Fruit fly (Drosophila melanogaster) whole organism, adult: ENCODE measurements around the gene Ugt35A1.
A peak's percentile ranks its signal among the peaks of the same experiment; 100 is the strongest.

Experiments used
- CG11617 ChIP-seq: fragments of 200-800 bp; sonication (Bioruptor generic); optimal IDR thresholded peaks from 2 replicates; lab custom pipeline; 2017; ENCODE audit warnings: mild to moderate bottlenecking, missing biosample characterization, missing genetic modification reagents, missing genetic modification characterization
- CG12768 ChIP-seq: fragments of 200-800 bp; sonication (Bioruptor generic); optimal IDR thresholded peaks from 2 replicates; lab custom pipeline; 2017; ENCODE audit warnings: missing biosample characterization, missing genetic modification characterization, mild to moderate bottlenecking, moderate library complexity, missing genetic modification reagents
- CG14711 ChIP-seq: fragments of 200-800 bp; sonication (Bioruptor generic); optimal IDR thresholded peaks from 2 replicates; lab custom pipeline; 2018; ENCODE audit warnings: missing biosample characterization, mild to moderate bottlenecking, missing genetic modification characterization, moderate library complexity
- CG1620 ChIP-seq: fragments of 200-800 bp; sonication (Bioruptor generic); optimal IDR thresholded peaks from 2 replicates; lab custom pipeline; 2016; ENCODE audit warnings: missing biosample characterization, missing genetic modification characterization
- CG33017 ChIP-seq: fragments of 200-800 bp; sonication (Bioruptor generic); optimal IDR thresholded peaks from 2 replicates; lab custom pipeline; 2018; ENCODE audit warnings: missing biosample characterization, mild to moderate bottlenecking, missing genetic modification characterization, moderate library complexity
- CG5204 ChIP-seq: fragments of 200-800 bp; sonication (Bioruptor generic); optimal IDR thresholded peaks from 2 replicates; lab custom pipeline; 2016; ENCODE audit warnings: missing biosample characterization, missing genetic modification characterization
- CG7045 ChIP-seq: fragments of 200-800 bp; sonication (Bioruptor generic); optimal IDR thresholded peaks from 2 replicates; lab custom pipeline; 2017; ENCODE audit warnings: missing biosample characterization, mild to moderate bottlenecking, missing genetic modification characterization
- CG7101 ChIP-seq: fragments of 200-800 bp; sonication (Bioruptor generic); optimal IDR thresholded peaks from 2 replicates; lab custom pipeline; 2018; ENCODE audit warnings: missing biosample characterization, mild to moderate bottlenecking, missing genetic modification characterization, moderate library complexity
- Clk ChIP-seq: fragments of 200-800 bp; sonication (Bioruptor generic); optimal IDR thresholded peaks from 2 replicates; lab custom pipeline; 2017; ENCODE audit warnings: missing biosample characterization, missing genetic modification characterization
- Crg-1 ChIP-seq: fragments of 200-800 bp; sonication (Bioruptor generic); optimal IDR thresholded peaks from 2 replicates; lab custom pipeline; 2016; ENCODE audit warnings: missing biosample characterization, missing genetic modification characterization
- Hr96 ChIP-seq: fragments of 200-800 bp; sonication (Bioruptor generic); optimal IDR thresholded peaks from 2 replicates; lab custom pipeline; 2016; ENCODE audit warnings: missing biosample characterization, missing genetic modification characterization
- Mnt ChIP-seq: fragments of 200-800 bp; sonication (Bioruptor generic); optimal IDR thresholded peaks from 2 replicates; lab custom pipeline; 2016; ENCODE audit warnings: missing biosample characterization, mild to moderate bottlenecking, missing genetic modification characterization
- bab1 ChIP-seq: fragments of 200-800 bp; sonication (Bioruptor generic); optimal IDR thresholded peaks from 3 replicates; lab custom pipeline; 2019; ENCODE audit warnings: missing biosample characterization, mild to moderate bottlenecking, missing genetic modification characterization, moderate library complexity
- cic ChIP-seq: fragments of 200-800 bp; sonication (Bioruptor generic); optimal IDR thresholded peaks from 2 replicates; lab custom pipeline; 2017; ENCODE audit warnings: missing biosample characterization, mild to moderate bottlenecking, missing genetic modification characterization, moderate library complexity
- cnc ChIP-seq, 2 experiments: fragments of >200 bp; optimal IDR thresholded peaks; 2 replicates each; lab custom pipeline; 2017
- kay ChIP-seq: fragments of 200-800 bp; sonication (Bioruptor generic); peaks from one replicate; lab custom pipeline; 2016; ENCODE audit warnings: missing biosample characterization, missing genetic modification characterization, borderline replicate concordance
- ovo ChIP-seq: fragments of 200-800 bp; sonication (Bioruptor generic); optimal IDR thresholded peaks from 2 replicates; lab custom pipeline; 2016; ENCODE audit warnings: missing biosample characterization, missing genetic modification characterization
- pad ChIP-seq: fragments of 200-800 bp; sonication (Bioruptor generic); optimal IDR thresholded peaks from 3 replicates; lab custom pipeline; 2017; ENCODE audit warnings: missing biosample characterization, missing genetic modification characterization, mild to moderate bottlenecking, moderate library complexity, missing genetic modification reagents
- tj ChIP-seq: fragments of 200-800 bp; sonication (Bioruptor generic); optimal IDR thresholded peaks from 3 replicates; lab custom pipeline; 2017; ENCODE audit warnings: missing biosample characterization, mild to moderate bottlenecking, missing genetic modification characterization, moderate library complexity
- toe ChIP-seq: fragments of 200-800 bp; sonication (Bioruptor generic); optimal IDR thresholded peaks from 2 replicates; lab custom pipeline; 2016; ENCODE audit warnings: missing biosample characterization, missing genetic modification characterization

Ugt35A1 gene

dm6 chr3R:11145135-11145534 lies 27.3 kb downstream of the Ugt35A1 start, which contains the start of gene CheA86a:
Gene CheA86a, minus strand, starts transcription at chr3R:11145235.
- TF ChIP-seq ovo (no peak), cnc (optimal IDR thresholded peaks at IDR 0.05; lab: Kevin White, UChicago) (no peak), cic (GFP tag; lab: Kevin White, UChicago) (no peak), CG7101 (tag; lab: Kevin White, UChicago) (no peak), Mnt (GFP tag; lab: Kevin White, UChicago) (no peak), Hr96 (GFP tag; lab: Kevin White, UChicago) (no peak), CG1620 (GFP tag; lab: Kevin White, UChicago) (no peak), toe (GFP tag; lab: Kevin White, UChicago) (no peak), kay (no peak), CG33017 (tag; lab: Kevin White, UChicago) (no peak), Crg-1 (GFP tag; lab: Kevin White, UChicago) (no peak), CG7045 (no peak), CG12768 (GFP tag; lab: Kevin White, UChicago) (no peak), bab1 (GFP tag; lab: Kevin White, UChicago) (no peak), Clk (GFP tag; lab: Kevin White, UChicago) (no peak), CG14711 (tag; lab: Kevin White, UChicago) (no peak), CG5204 (no peak), pad (GFP tag; lab: Kevin White, UChicago) (no peak)

dm6 chr3R:11136877-11137276 lies 35.6 kb downstream of the Ugt35A1 start, which contains the start of gene mAcon2:
Gene mAcon2, plus strand, starts transcription at chr3R:11137177.
- TF ChIP-seq CG7045 (no peak), Crg-1 (GFP tag; lab: Kevin White, UChicago) (no peak)

- TF ChIP-seq bab1 (GFP tag; lab: Kevin White, UChicago): no peak
- no peak for TF ChIP-seq CG12768 (GFP tag; lab: Kevin White, UChicago)
- no peak for TF ChIP-seq CG7045
- TF ChIP-seq CG1620 (GFP tag; lab: Kevin White, UChicago): no peak
- peak; percentile 12 for TF ChIP-seq Mnt (GFP tag; lab: Kevin White, UChicago)
- TF ChIP-seq CG11617: no peak
- no peak for TF ChIP-seq CG7101 (tag; lab: Kevin White, UChicago)
- peak; percentile 51 for TF ChIP-seq cic (GFP tag; lab: Kevin White, UChicago)
- no peak for TF ChIP-seq CG5204
- no peak for TF ChIP-seq ovo
- TF ChIP-seq CG33017 (tag; lab: Kevin White, UChicago): no peak
- no peak for TF ChIP-seq pad (GFP tag; lab: Kevin White, UChicago)
- TF ChIP-seq Crg-1 (GFP tag; lab: Kevin White, UChicago): no peak
- no peak for TF ChIP-seq toe (GFP tag; lab: Kevin White, UChicago)
- no peak for TF ChIP-seq Clk (GFP tag; lab: Kevin White, UChicago)
- peak; percentile 35 to 93 for TF ChIP-seq cnc (optimal IDR thresholded peaks at IDR 0.05; lab: Kevin White, UChicago)
- TF ChIP-seq Hr96 (GFP tag; lab: Kevin White, UChicago): peak; percentile 11
- TF ChIP-seq tj (GFP tag; lab: Kevin White, UChicago): no peak
- peak; percentile 44 for TF ChIP-seq CG14711 (tag; lab: Kevin White, UChicago)
- no peak for TF ChIP-seq kay
Observed at dm6 chr3R:11128116-11128626, 44.3 kb downstream of the Ugt35A1 start, which contains the start of gene Ugt35C1. Gene Ugt35C1, minus strand, starts transcription at chr3R:11128328.

dm6 chr3R:11126383-11126782 lies 46.1 kb downstream of the Ugt35A1 start:
- TF ChIP-seq CG12768 (GFP tag; lab: Kevin White, UChicago): no peak
- TF ChIP-seq CG7101 (tag; lab: Kevin White, UChicago): peak; percentile 27
- peak; percentile 2 for TF ChIP-seq CG14711 (tag; lab: Kevin White, UChicago)
- TF ChIP-seq Crg-1 (GFP tag; lab: Kevin White, UChicago): no peak
- no peak for TF ChIP-seq ovo
- TF ChIP-seq Clk (GFP tag; lab: Kevin White, UChicago): no peak
- TF ChIP-seq cic (GFP tag; lab: Kevin White, UChicago): peak; percentile 68
- TF ChIP-seq CG5204: peak; percentile 39
- peak; percentile 2 for TF ChIP-seq CG11617
- TF ChIP-seq Mnt (GFP tag; lab: Kevin White, UChicago): peak; percentile 3
- TF ChIP-seq kay: peak; percentile 68
- peak; percentile 32 for TF ChIP-seq CG33017 (tag; lab: Kevin White, UChicago)
- no peak for TF ChIP-seq cnc (optimal IDR thresholded peaks at IDR 0.05; lab: Kevin White, UChicago)
- peak; percentile 29 for TF ChIP-seq CG7045
- no peak for TF ChIP-seq tj (GFP tag; lab: Kevin White, UChicago)
